Worm (Caenorhabditis elegans) whole organism, midembryonic: ENCODE results near the gene grl-11.

Experiments
- T22C8.4 ChIP-seq: fragments of 200-800 bp; sonication (Bioruptor generic); IDR thresholded peaks from 2 replicates; pipeline ENCODE4 v1.3.6; 2022; ENCODE audit warnings: missing genetic modification characterization, missing compliant biosample characterization
- cog-1 ChIP-seq: sonication (generic microtip); optimal IDR thresholded peaks from 2 replicates; lab custom pipeline; 2016; ENCODE audit warnings: missing genetic modification characterization, missing compliant biosample characterization
- flt-1 ChIP-seq: fragments of 200-800 bp; sonication (Bioruptor generic); IDR thresholded peaks from 2 replicates; pipeline ENCODE4 v1.3.6; 2022; ENCODE audit warnings: missing genetic modification characterization, missing compliant biosample characterization
- klf-2 ChIP-seq: fragments of 200-800 bp; sonication (Bioruptor generic); conservative IDR thresholded peaks from 2 replicates; pipeline ENCODE4 v1.3.6; 2022; ENCODE audit warnings: missing genetic modification reagents, missing genetic modification characterization, missing compliant biosample characterization
- med-1 ChIP-seq: sonication (generic microtip); optimal IDR thresholded peaks from 2 replicates; lab custom pipeline; 2017; ENCODE audit warnings: missing genetic modification characterization, mild to moderate bottlenecking, missing compliant biosample characterization, antibody characterized with exemption, missing genetic modification reagents; ENCODE audit not compliant: insufficient read depth
- ref-1 ChIP-seq: fragments of 200-800 bp; sonication (Bioruptor generic); conservative IDR thresholded peaks from 2 replicates; pipeline ENCODE4 v1.3.6; 2022; ENCODE audit warnings: missing genetic modification reagents, missing genetic modification characterization, missing compliant biosample characterization
- tab-1 ChIP-seq: fragments of 200-800 bp; sonication (Bioruptor generic); IDR thresholded peaks from 2 replicates; pipeline ENCODE4 v1.3.6; 2022; ENCODE audit warnings: missing genetic modification characterization, missing compliant biosample characterization
- ztf-23 ChIP-seq: fragments of 200-800 bp; sonication (Bioruptor generic); IDR thresholded peaks from 2 replicates; pipeline ENCODE4 v1.3.6; 2022; ENCODE audit warnings: missing genetic modification reagents, missing genetic modification characterization, missing compliant biosample characterization
- ztf-29 ChIP-seq: fragments of 200-800 bp; sonication (Bioruptor generic); IDR thresholded peaks from 2 replicates; pipeline ENCODE4 v1.3.6; 2022; ENCODE audit warnings: missing genetic modification reagents, missing genetic modification characterization, missing compliant biosample characterization

Gene grl-11

DNA sequence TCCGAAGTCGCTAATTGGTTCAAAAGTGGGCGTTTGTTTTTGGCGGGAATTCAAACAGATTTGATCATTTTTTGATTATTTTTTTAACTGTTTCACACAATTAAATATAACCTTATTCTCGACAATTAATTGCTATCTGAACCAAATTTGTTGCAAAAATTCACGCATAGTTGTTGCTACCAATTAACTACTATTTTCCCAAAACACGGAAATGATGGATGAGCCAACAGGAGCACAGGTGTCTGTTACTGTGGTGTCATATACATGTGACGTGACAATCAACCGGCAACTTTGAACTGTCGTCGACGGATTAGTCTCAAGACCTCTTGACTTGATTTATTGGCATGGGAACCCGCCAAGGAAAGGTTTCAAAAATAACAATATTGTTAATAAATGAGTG lies 45.5 kb downstream of the grl-11 start:
- TF ChIP-seq ztf-29 (GFP tag; lab: Robert Waterston, UW): no peak
- TF ChIP-seq T22C8.4 (GFP tag; lab: Robert Waterston, UW): no peak
- no peak for TF ChIP-seq cog-1 (tag; lab: Kevin White, UChicago)
- TF ChIP-seq ztf-23 (GFP tag; lab: Robert Waterston, UW): no peak
- no peak for TF ChIP-seq klf-2 (GFP tag; lab: Robert Waterston, UW)
- TF ChIP-seq tab-1: no peak
- no peak for TF ChIP-seq flt-1 (GFP tag; lab: Robert Waterston, UW)
- no peak for TF ChIP-seq ref-1 (GFP tag; lab: Robert Waterston, UW)
- no peak for TF ChIP-seq med-1

DNA sequence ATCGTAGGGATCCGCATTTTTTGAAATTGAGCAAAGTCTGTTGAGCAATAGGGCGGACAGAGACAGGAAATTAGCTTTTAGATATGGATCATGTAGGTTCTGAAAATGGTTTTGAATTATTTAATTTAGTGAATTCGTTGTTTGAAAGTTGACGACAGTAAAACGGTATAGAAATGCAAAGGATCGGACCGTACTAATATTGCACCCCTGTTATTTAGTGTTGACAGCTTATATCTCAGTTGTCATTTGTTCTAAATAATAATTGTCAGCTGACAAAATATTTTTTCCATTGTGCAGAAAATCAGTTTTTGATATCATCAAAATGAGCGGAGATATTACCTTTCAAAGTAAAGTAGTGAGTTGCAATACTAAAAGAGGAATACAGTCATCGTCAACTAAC lies 46.8 kb downstream of the grl-11 start, which contains the start of gene lin-12:
lin-12 (minus strand) TSS at position 101 of the 400 bp plus-strand sequence.
- TF ChIP-seq T22C8.4 (GFP tag; lab: Robert Waterston, UW) (no peak), ztf-29 (GFP tag; lab: Robert Waterston, UW) (no peak), tab-1 (no peak), med-1 (no peak), ztf-23 (GFP tag; lab: Robert Waterston, UW) (no peak)

DNA sequence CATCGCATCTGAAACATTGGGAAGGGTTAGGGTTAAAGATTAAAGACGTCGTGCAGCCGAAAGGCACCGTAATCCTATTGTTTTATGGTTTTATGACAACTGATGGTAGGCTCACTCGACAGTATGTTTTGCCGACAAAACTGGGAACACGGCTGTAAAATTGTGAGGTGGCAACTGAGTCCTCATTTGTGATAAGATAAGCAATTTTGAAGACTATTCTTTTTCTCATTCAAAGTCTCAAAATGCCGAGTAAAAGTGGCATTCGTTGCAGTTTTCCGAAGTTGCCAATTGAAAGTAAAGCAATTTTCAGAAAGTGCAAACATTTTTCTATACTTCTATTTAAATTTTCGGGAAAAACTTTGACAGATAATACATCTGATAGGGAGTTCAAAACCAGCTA lies 48.5 kb downstream of the grl-11 start:
- TF ChIP-seq klf-2 (GFP tag; lab: Robert Waterston, UW) (no peak), T22C8.4 (GFP tag; lab: Robert Waterston, UW) (no peak), ztf-29 (GFP tag; lab: Robert Waterston, UW) (no peak), med-1 (no peak), ztf-23 (GFP tag; lab: Robert Waterston, UW) (no peak), flt-1 (GFP tag; lab: Robert Waterston, UW) (no peak), tab-1 (no peak), cog-1 (tag; lab: Kevin White, UChicago) (no peak), ref-1 (GFP tag; lab: Robert Waterston, UW) (no peak)
